Worm (Caenorhabditis elegans): ENCODE results near the gene ndua-5.
A peak's percentile ranks its signal among the peaks of the same experiment; 100 is the strongest.

- peak in 1 of 2 experiments; percentile 45 for TF ChIP-seq mdl-1 (tag; optimal IDR thresholded peaks at IDR 0.05)
- TF ChIP-seq ces-1 (GFP tag; optimal IDR thresholded peaks at IDR 0.05), result no peak
- TF ChIP-seq snpc-4 (tag; optimal IDR thresholded peaks at IDR 0.05), result peak; percentile 57
- peak; percentile 64 for TF ChIP-seq pag-3 (tag; optimal IDR thresholded peaks at IDR 0.05; ENCODE audit: borderline replicate concordance, insufficient read depth)
- TF ChIP-seq sptf-1 (tag; optimal IDR thresholded peaks at IDR 0.05), result no peak
- TF ChIP-seq elt-2 (tag; optimal IDR thresholded peaks at IDR 0.05), result peak; percentile 14
- TF ChIP-seq Y116A8C.19 (tag; optimal IDR thresholded peaks at IDR 0.05; ENCODE audit: borderline replicate concordance), result no peak
- TF ChIP-seq nhr-84 (tag; optimal IDR thresholded peaks at IDR 0.05), result no peak
These were observed 47.4 kb downstream of the ndua-5 start, which contains the start of gene wrt-3 for ce11 chrIV:9477135-9477928.

All from whole organism, L1 larva.